Worm (Caenorhabditis elegans) whole organism, L3 larva: ENCODE results near the gene ptr-6.

ENCODE experiments used
- R02D3.7 ChIP-seq: fragments of 150-350 bp; optimal IDR thresholded peaks from 2 replicates; lab custom pipeline; 2014; ENCODE audit warnings: missing biosample characterization, missing genetic modification characterization
- aly-2 ChIP-seq: fragments of 150-350 bp; optimal IDR thresholded peaks from 2 replicates; lab custom pipeline; 2014; ENCODE audit warnings: missing biosample characterization, missing genetic modification characterization
- ama-1 ChIP-seq: fragments of 150-350 bp; optimal IDR thresholded peaks from 2 replicates; lab custom pipeline; 2018
- ceh-16 ChIP-seq: sonication (generic microtip); optimal IDR thresholded peaks from 2 replicates; lab custom pipeline; 2017; ENCODE audit warnings: missing biosample characterization, missing genetic modification characterization
- ceh-28 ChIP-seq: fragments of 150-350 bp; optimal IDR thresholded peaks from 2 replicates; lab custom pipeline; 2014; ENCODE audit warnings: missing biosample characterization, missing genetic modification reagents, missing genetic modification characterization
- ceh-9 ChIP-seq: sonication (generic microtip); optimal IDR thresholded peaks from 2 replicates; lab custom pipeline; 2018; ENCODE audit warnings: missing biosample characterization, missing genetic modification characterization
- daf-12 ChIP-seq: fragments of 150-350 bp; optimal IDR thresholded peaks from 2 replicates; lab custom pipeline; 2014; ENCODE audit warnings: missing biosample characterization, missing genetic modification reagents, missing genetic modification characterization
- egl-27 ChIP-seq: sonication (generic microtip); optimal IDR thresholded peaks from 4 replicates; lab custom pipeline; 2017; ENCODE audit warnings: missing biosample characterization, missing genetic modification reagents, missing genetic modification characterization
- elt-1 ChIP-seq: fragments of 150-350 bp; optimal IDR thresholded peaks from 2 replicates; lab custom pipeline; 2014; ENCODE audit warnings: missing biosample characterization, missing genetic modification characterization
- elt-2 ChIP-seq: sonication (generic microtip); optimal IDR thresholded peaks from 2 replicates; lab custom pipeline; 2016; ENCODE audit warnings: missing genetic modification reagents, mild to moderate bottlenecking, missing genetic modification characterization, missing compliant biosample characterization
- eor-1 ChIP-seq, 2 experiments: fragments of 150-350 bp; optimal IDR thresholded peaks; 2 replicates each; lab custom pipeline; 2014 to 2018; ENCODE audit warnings: missing biosample characterization in 2 of 2, missing genetic modification characterization in 2 of 2
- fkh-2 ChIP-seq: fragments of 150-350 bp; optimal IDR thresholded peaks from 2 replicates; lab custom pipeline; 2014; ENCODE audit warnings: missing biosample characterization, missing genetic modification reagents, missing genetic modification characterization
- fos-1 ChIP-seq: fragments of 150-350 bp; optimal IDR thresholded peaks from 2 replicates; lab custom pipeline; 2014; ENCODE audit warnings: missing biosample characterization, missing genetic modification characterization
- jun-1 ChIP-seq: fragments of 150-350 bp; optimal IDR thresholded peaks from 2 replicates; lab custom pipeline; 2014; ENCODE audit warnings: missing biosample characterization, missing genetic modification reagents, missing genetic modification characterization
- lin-15B ChIP-seq: fragments of 150-350 bp; optimal IDR thresholded peaks from 2 replicates; lab custom pipeline; 2014; ENCODE audit warnings: missing biosample characterization, missing genetic modification characterization
- lin-39 ChIP-seq: fragments of 150-350 bp; optimal IDR thresholded peaks from 2 replicates; lab custom pipeline; 2018; ENCODE audit warnings: missing biosample characterization, missing genetic modification reagents, missing genetic modification characterization
- lsy-12 ChIP-seq: sonication (generic microtip); optimal IDR thresholded peaks from 2 replicates; lab custom pipeline; 2016; ENCODE audit warnings: mild to moderate bottlenecking, missing genetic modification characterization, missing compliant biosample characterization
- mdl-1 ChIP-seq: fragments of 150-350 bp; optimal IDR thresholded peaks from 2 replicates; lab custom pipeline; 2014; ENCODE audit warnings: missing biosample characterization, missing genetic modification characterization
- nfya-1 ChIP-seq: sonication (generic microtip); optimal IDR thresholded peaks from 2 replicates; lab custom pipeline; 2017; ENCODE audit warnings: missing genetic modification characterization, mild to moderate bottlenecking, missing compliant biosample characterization, antibody characterized with exemption, moderate library complexity; ENCODE audit not compliant: insufficient read depth
- nhr-11 ChIP-seq: fragments of 150-350 bp; optimal IDR thresholded peaks from 2 replicates; lab custom pipeline; 2014; ENCODE audit warnings: missing biosample characterization, missing genetic modification characterization
- nhr-12 ChIP-seq: fragments of 150-350 bp; optimal IDR thresholded peaks from 2 replicates; lab custom pipeline; 2014; ENCODE audit warnings: missing biosample characterization, missing genetic modification characterization
- nhr-23 ChIP-seq: fragments of 150-350 bp; optimal IDR thresholded peaks from 2 replicates; lab custom pipeline; 2014; ENCODE audit warnings: missing biosample characterization, missing genetic modification reagents, missing genetic modification characterization
- nhr-237 ChIP-seq: fragments of 150-350 bp; optimal IDR thresholded peaks from 2 replicates; lab custom pipeline; 2014; ENCODE audit warnings: missing biosample characterization, missing genetic modification characterization
- nhr-25 ChIP-seq: sonication (generic microtip); optimal IDR thresholded peaks from 2 replicates; lab custom pipeline; 2017; ENCODE audit warnings: missing biosample characterization, missing genetic modification characterization
- nhr-28 ChIP-seq: fragments of 150-350 bp; optimal IDR thresholded peaks from 2 replicates; lab custom pipeline; 2014; ENCODE audit warnings: missing biosample characterization, missing genetic modification characterization
- nhr-43 ChIP-seq: sonication (generic microtip); optimal IDR thresholded peaks from 2 replicates; lab custom pipeline; 2016; ENCODE audit warnings: mild to moderate bottlenecking, missing genetic modification characterization, missing compliant biosample characterization; ENCODE audit not compliant: poor library complexity, severe bottlenecking
- nhr-67 ChIP-seq: fragments of 150-350 bp; optimal IDR thresholded peaks from 2 replicates; lab custom pipeline; 2014; ENCODE audit warnings: missing biosample characterization, missing genetic modification characterization
- nhr-76 ChIP-seq: fragments of 150-350 bp; sonication (generic microtip); optimal IDR thresholded peaks from 5 replicates; lab custom pipeline; 2014; ENCODE audit warnings: missing biosample characterization, missing genetic modification characterization
- nhr-77 ChIP-seq: fragments of 150-350 bp; optimal IDR thresholded peaks from 2 replicates; lab custom pipeline; 2014; ENCODE audit warnings: missing biosample characterization, missing genetic modification characterization
- pha-4 ChIP-seq: fragments of 150-350 bp; optimal IDR thresholded peaks from 2 replicates; lab custom pipeline; 2014; ENCODE audit warnings: missing biosample characterization, missing genetic modification reagents, missing genetic modification characterization
- pqm-1 ChIP-seq: fragments of 150-350 bp; optimal IDR thresholded peaks from 2 replicates; lab custom pipeline; 2017; ENCODE audit warnings: missing biosample characterization, missing genetic modification characterization, inconsistent platforms
- sea-2 ChIP-seq: fragments of 150-350 bp; sonication (generic microtip); optimal IDR thresholded peaks from 4 replicates; lab custom pipeline; 2014; ENCODE audit warnings: missing biosample characterization, missing genetic modification reagents, missing genetic modification characterization
- skn-1 ChIP-seq: fragments of 150-350 bp; optimal IDR thresholded peaks from 2 replicates; lab custom pipeline; 2014; ENCODE audit warnings: missing biosample characterization, missing genetic modification characterization
- snpc-4 ChIP-seq: fragments of 150-350 bp; optimal IDR thresholded peaks from 2 replicates; lab custom pipeline; 2014; ENCODE audit warnings: missing biosample characterization, missing genetic modification characterization
- tbx-2 ChIP-seq: sonication (generic microtip); optimal IDR thresholded peaks from 2 replicates; lab custom pipeline; 2016; ENCODE audit warnings: mild to moderate bottlenecking, missing genetic modification characterization, missing compliant biosample characterization
- unc-39 ChIP-seq: sonication (generic microtip); optimal IDR thresholded peaks from 4 replicates; lab custom pipeline; 2017; ENCODE audit warnings: missing biosample characterization, missing genetic modification characterization
- unc-62 ChIP-seq: fragments of 150-350 bp; sonication (generic microtip); optimal IDR thresholded peaks from 4 replicates; lab custom pipeline; 2014; ENCODE audit warnings: missing biosample characterization, missing genetic modification reagents, missing genetic modification characterization
- zag-1 ChIP-seq: fragments of 150-350 bp; optimal IDR thresholded peaks from 2 replicates; lab custom pipeline; 2014; ENCODE audit warnings: missing biosample characterization, missing genetic modification characterization
- ztf-11 ChIP-seq: fragments of 150-350 bp; optimal IDR thresholded peaks from 2 replicates; lab custom pipeline; 2014; ENCODE audit warnings: missing biosample characterization, missing genetic modification characterization

Gene ptr-6

ce11 chrII:5234728-5235127 lies 11.9 kb downstream of the ptr-6 start:
- no peak for TF ChIP-seq eor-1 (tag; optimal IDR thresholded peaks at IDR 0.05; lab: Kevin White, UChicago)
- no peak for TF ChIP-seq nhr-67
- peak; percentile 57 for TF ChIP-seq pqm-1 (tag; lab: Kevin White, UChicago)
- no peak for TF ChIP-seq lin-39 (tag; lab: Kevin White, UChicago)
- no peak for TF ChIP-seq nhr-12 (tag; lab: Kevin White, UChicago)
- peak; percentile 84 for TF ChIP-seq elt-2
- TF ChIP-seq nhr-76 (tag; lab: Kevin White, UChicago) = no peak
- TF ChIP-seq lin-15B (tag; lab: Kevin White, UChicago) = no peak
- no peak for TF ChIP-seq unc-39 (tag; lab: Kevin White, UChicago)
- TF ChIP-seq unc-62 = no peak

DNA sequence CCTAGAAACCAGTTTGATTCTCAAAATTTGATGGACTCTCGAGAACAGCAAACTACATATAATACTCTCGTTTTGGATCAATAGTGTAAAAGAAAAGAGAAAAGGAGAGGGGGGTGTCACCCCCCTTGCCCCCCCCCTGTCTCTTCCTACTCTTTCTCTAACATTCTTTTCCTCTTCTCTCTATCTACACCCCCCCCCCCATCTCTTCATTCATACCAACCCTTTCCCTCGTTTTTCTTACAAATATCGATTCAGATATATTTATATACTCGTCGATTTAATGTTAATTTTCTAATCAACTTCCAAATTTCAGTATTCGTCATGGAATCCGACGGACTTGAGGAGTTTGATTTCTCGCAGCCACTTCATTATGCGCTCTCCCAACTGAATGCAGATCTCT lies 15.5 kb downstream of the ptr-6 start, which contains the start of gene EGAP2.1:
Gene EGAP2.1, plus strand, starts transcription at position 301 of the 400 bp plus-strand sequence.
- no peak for TF ChIP-seq zag-1 (tag; lab: Kevin White, UChicago)
- no peak for TF ChIP-seq nhr-77 (tag; lab: Kevin White, UChicago)
- TF ChIP-seq ztf-11 = no peak
- no peak for TF ChIP-seq nhr-25 (tag; lab: Kevin White, UChicago)
- TF ChIP-seq unc-62 = no peak
- no peak for TF ChIP-seq nhr-23
- no peak for TF ChIP-seq sea-2 (GFP tag; lab: Kevin White, UChicago)
- TF ChIP-seq nhr-76 (tag; lab: Kevin White, UChicago) = no peak
- no peak for TF ChIP-seq elt-2
- TF ChIP-seq nfya-1 (tag; lab: Kevin White, UChicago) = no peak
- TF ChIP-seq lin-15B (tag; lab: Kevin White, UChicago) = no peak
- no peak for TF ChIP-seq nhr-43 (tag; lab: Kevin White, UChicago)
- TF ChIP-seq lsy-12 (tag; lab: Kevin White, UChicago) = no peak
- TF ChIP-seq ceh-9 (tag; lab: Kevin White, UChicago) = no peak
- no peak for TF ChIP-seq fos-1
- no peak for TF ChIP-seq nhr-12 (tag; lab: Kevin White, UChicago)
- TF ChIP-seq pha-4 (tag; lab: Kevin White, UChicago) = no peak

ce11 chrII:5229596-5229995 lies 17.0 kb downstream of the ptr-6 start, which contains the start of gene EGAP2.2:
Gene EGAP2.2 (plus strand): TSS chrII:5229896.
- TF ChIP-seq nhr-77 (tag; lab: Kevin White, UChicago) (no peak), nhr-28 (tag; lab: Kevin White, UChicago) (no peak), egl-27 (tag; lab: Kevin White, UChicago) (no peak), ama-1 (lab: Kevin White, UChicago) (no peak), mdl-1 (tag; lab: Kevin White, UChicago) (no peak), ceh-9 (tag; lab: Kevin White, UChicago) (no peak), sea-2 (GFP tag; lab: Kevin White, UChicago) (no peak), nhr-12 (tag; lab: Kevin White, UChicago) (no peak), unc-62 (no peak), unc-39 (tag; lab: Kevin White, UChicago) (no peak), ceh-16 (tag; lab: Kevin White, UChicago) (no peak), elt-1 (no peak), nhr-237 (no peak), skn-1 (tag; lab: Kevin White, UChicago) (no peak), tbx-2 (tag; lab: Kevin White, UChicago) (no peak), aly-2 (tag; lab: Kevin White, UChicago) (no peak), pqm-1 (tag; lab: Kevin White, UChicago) (no peak), fkh-2 (no peak), nhr-11 (tag; lab: Kevin White, UChicago) (no peak)

DNA sequence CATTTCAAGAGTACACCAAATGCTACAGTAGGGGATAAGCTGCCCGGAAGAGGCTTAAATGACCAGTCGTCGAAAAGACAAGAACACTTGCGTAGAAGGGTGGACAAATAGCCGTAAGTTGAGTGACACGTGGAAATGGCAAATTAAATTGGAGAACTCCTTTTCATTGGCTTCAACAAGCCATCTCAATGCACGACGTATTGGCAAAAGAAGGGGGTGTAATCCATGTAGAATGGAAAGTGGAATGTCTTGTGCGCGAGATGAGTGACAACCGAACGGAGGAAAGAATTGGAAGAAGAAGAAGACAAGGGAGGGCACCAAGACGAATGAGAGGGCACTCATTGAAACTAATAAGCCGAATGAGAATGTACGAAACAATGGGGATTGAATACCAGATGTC lies 18.0 kb downstream of the ptr-6 start:
- no peak for TF ChIP-seq nhr-12 (tag; lab: Kevin White, UChicago)

- TF ChIP-seq pha-4 (tag; lab: Kevin White, UChicago) = peak; percentile 82
- no peak for TF ChIP-seq lsy-12 (tag; lab: Kevin White, UChicago)
- no peak for TF ChIP-seq lin-15B (tag; lab: Kevin White, UChicago)
- no peak for TF ChIP-seq nhr-11 (tag; lab: Kevin White, UChicago)
- TF ChIP-seq nhr-67 = no peak
- TF ChIP-seq ceh-28 (tag; lab: Kevin White, UChicago) = peak; percentile 50
- no peak for TF ChIP-seq egl-27 (tag; lab: Kevin White, UChicago)
- TF ChIP-seq elt-1 = no peak
- TF ChIP-seq lin-39 (tag; lab: Kevin White, UChicago) = no peak
- TF ChIP-seq ceh-16 (tag; lab: Kevin White, UChicago) = no peak
- TF ChIP-seq skn-1 (tag; lab: Kevin White, UChicago) = no peak
- TF ChIP-seq jun-1 (tag; lab: Kevin White, UChicago) = peak; percentile 11
- no peak for TF ChIP-seq R02D3.7 (tag; lab: Kevin White, UChicago)
- TF ChIP-seq ztf-11 = no peak
- TF ChIP-seq elt-2 = peak; percentile 91
- no peak for TF ChIP-seq daf-12
- TF ChIP-seq snpc-4 (tag; lab: Kevin White, UChicago) = no peak
- no peak for TF ChIP-seq mdl-1 (tag; lab: Kevin White, UChicago)
- TF ChIP-seq ceh-9 (tag; lab: Kevin White, UChicago) = no peak
- TF ChIP-seq nhr-25 (tag; lab: Kevin White, UChicago) = no peak
- TF ChIP-seq pqm-1 (tag; lab: Kevin White, UChicago) = peak; percentile 25
- TF ChIP-seq nfya-1 (tag; lab: Kevin White, UChicago) = peak; percentile 26
These were observed 18.9 kb downstream of the ptr-6 start for ce11 chrII:5227768-5228167.
